Worm (Caenorhabditis elegans): ENCODE results near the gene W06D11.5.

- no peak for TF ChIP-seq D2030.7 (GFP tag; IDR thresholded peaks at IDR 0.05)
- TF ChIP-seq F10E7.11 (tag; optimal IDR thresholded peaks at IDR 0.05): no peak
- TF ChIP-seq ceh-40 (GFP tag; IDR thresholded peaks at IDR 0.05): no peak
- no peak for TF ChIP-seq unc-130 (GFP tag; optimal IDR thresholded peaks at IDR 0.05)
- TF ChIP-seq egl-18 (GFP tag; IDR thresholded peaks at IDR 0.05): no peak
- no peak for TF ChIP-seq die-1 (tag; optimal IDR thresholded peaks at IDR 0.05)
- TF ChIP-seq rec-8 (tag; optimal IDR thresholded peaks at IDR 0.05): no peak
- TF ChIP-seq pha-4 (tag; optimal IDR thresholded peaks at IDR 0.05): no peak
- TF ChIP-seq nhr-90 (tag; optimal IDR thresholded peaks at IDR 0.05): no peak
Measured at ce11 chrX:12294263-12294662, 5.7 kb upstream of the W06D11.5 start, which contains the start of gene W06D11.1.
